Worm (Caenorhabditis elegans) whole organism, mixed stage, embryonic: ENCODE results near the gene fipr-25.

Source experiments
- ceh-39 ChIP-seq: fragments of 150-350 bp; optimal IDR thresholded peaks from 2 replicates; lab custom pipeline; 2014; ENCODE audit warnings: missing biosample characterization, missing genetic modification characterization
- drap-1 ChIP-seq: fragments of 200-800 bp; sonication (Bioruptor generic); optimal IDR thresholded peaks from 3 replicates; lab custom pipeline; 2018; ENCODE audit warnings: mild to moderate bottlenecking, missing genetic modification characterization, missing compliant biosample characterization
- flh-1 ChIP-seq: fragments of 200-800 bp; sonication (Bioruptor generic); optimal IDR thresholded peaks from 2 replicates; lab custom pipeline; 2018; ENCODE audit warnings: mild to moderate bottlenecking, missing genetic modification characterization, moderate library complexity, missing compliant biosample characterization
- hlh-1 ChIP-seq: fragments of 150-350 bp; optimal IDR thresholded peaks from 2 replicates; lab custom pipeline; 2014; ENCODE audit warnings: missing biosample characterization, missing genetic modification reagents, missing genetic modification characterization
- lin-32 ChIP-seq: fragments of 200-800 bp; sonication (Bioruptor generic); optimal IDR thresholded peaks from 2 replicates; lab custom pipeline; 2018; ENCODE audit warnings: mild to moderate bottlenecking, missing genetic modification characterization, missing compliant biosample characterization
- nhr-237 ChIP-seq: fragments of 150-350 bp; optimal IDR thresholded peaks from 2 replicates; lab custom pipeline; 2014; ENCODE audit warnings: missing biosample characterization, missing genetic modification characterization
- nhr-28 ChIP-seq: fragments of 150-350 bp; optimal IDR thresholded peaks from 2 replicates; lab custom pipeline; 2014; ENCODE audit warnings: missing biosample characterization, missing genetic modification characterization
- nhr-76 ChIP-seq: sonication (generic microtip); optimal IDR thresholded peaks from 2 replicates; lab custom pipeline; 2017; ENCODE audit warnings: missing biosample characterization, missing genetic modification characterization
- snpc-4 ChIP-seq: fragments of 150-350 bp; optimal IDR thresholded peaks from 2 replicates; lab custom pipeline; 2014; ENCODE audit warnings: missing biosample characterization, missing genetic modification characterization
- unc-39 ChIP-seq: fragments of 150-350 bp; optimal IDR thresholded peaks from 2 replicates; lab custom pipeline; 2014; ENCODE audit warnings: missing biosample characterization, missing genetic modification characterization
- unc-62 ChIP-seq: fragments of 150-350 bp; optimal IDR thresholded peaks from 2 replicates; lab custom pipeline; 2014; ENCODE audit warnings: missing biosample characterization, missing genetic modification reagents, missing genetic modification characterization
- zip-8 ChIP-seq: fragments of 150-350 bp; optimal IDR thresholded peaks from 2 replicates; lab custom pipeline; 2014; ENCODE audit warnings: missing biosample characterization, missing genetic modification characterization
- ztf-11 ChIP-seq: fragments of 150-350 bp; optimal IDR thresholded peaks from 2 replicates; lab custom pipeline; 2014; ENCODE audit warnings: missing biosample characterization, missing genetic modification characterization

DNA sequence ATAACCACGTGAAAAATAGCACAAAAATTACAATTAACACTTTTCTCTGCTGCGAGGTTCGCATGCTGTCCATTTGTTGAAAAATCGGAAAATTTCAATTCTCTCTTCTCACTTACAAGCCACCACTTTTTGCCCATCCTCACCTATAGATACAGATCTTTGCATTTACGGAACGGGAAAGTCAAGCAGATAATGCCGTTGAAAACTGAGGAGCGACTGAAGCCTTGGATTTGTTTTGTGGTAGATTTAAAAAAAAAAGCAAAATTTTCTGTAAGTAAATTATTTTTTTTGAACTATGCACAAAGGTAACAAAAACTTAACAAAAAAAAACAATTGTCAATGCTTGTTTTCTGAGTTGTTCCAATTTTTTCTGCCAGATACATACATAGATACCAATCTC is 31.7 kb upstream of the fipr-25 start, which contains the start of gene T06A1.1:
- TF ChIP-seq unc-39 (tag; lab: Kevin White, UChicago) (no peak), nhr-237 (tag; lab: Kevin White, UChicago) (no peak), zip-8 (tag; lab: Kevin White, UChicago) (no peak), hlh-1 (tag; lab: Kevin White, UChicago) (no peak), ceh-39 (tag; lab: Kevin White, UChicago) (no peak), snpc-4 (no peak), ztf-11 (no peak), unc-62 (GFP tag; lab: Kevin White, UChicago) (no peak), drap-1 (GFP tag; lab: Kevin White, UChicago) (no peak), lin-32 (no peak), nhr-28 (tag; lab: Kevin White, UChicago) (no peak), nhr-76 (tag; lab: Kevin White, UChicago) (no peak), flh-1 (GFP tag; lab: Kevin White, UChicago) (no peak)
